Fruit fly (Drosophila melanogaster) whole organism: Measurements from ENCODE around the gene CG32099.

Experiments used
- CG8478 ChIP-seq: fragments of >200 bp; optimal IDR thresholded peaks from 2 replicates; lab custom pipeline; 2018; ENCODE audit warnings: inconsistent platforms
- Dll ChIP-seq: fragments of >200 bp; optimal IDR thresholded peaks from 2 replicates; lab custom pipeline; 2017
- EcR ChIP-seq, 2 experiments: fragments of >200 bp; optimal IDR thresholded peaks; 2 replicates each; lab custom pipeline; 2017; ENCODE audit warnings: missing biosample characterization in 2 of 2, missing genetic modification characterization in 2 of 2, missing genetic modification reagents in 2 of 2
- pan ChIP-seq: fragments of >200 bp; optimal IDR thresholded peaks from 2 replicates; lab custom pipeline; 2017
- psq ChIP-seq: fragments of >200 bp; optimal IDR thresholded peaks from 2 replicates; lab custom pipeline; 2017
- usp ChIP-seq: fragments of >200 bp; optimal IDR thresholded peaks from 2 replicates; lab custom pipeline; 2017; ENCODE audit warnings: missing biosample characterization, missing genetic modification characterization, mixed read lengths

- TF ChIP-seq pan (lab: Kevin White, UChicago), result no peak
- TF ChIP-seq psq, result no peak
- no peak for TF ChIP-seq CG8478
- no peak for TF ChIP-seq Dll (lab: Kevin White, UChicago)
- TF ChIP-seq EcR (GFP tag; optimal IDR thresholded peaks at IDR 0.05; lab: Kevin White, UChicago), result no peak
- no peak for TF ChIP-seq usp
Observed at dm6 chr3L:12177301-12177700, 28.2 kb downstream of the CG32099 start, which contains the start of gene CAH2.
